Worm (Caenorhabditis elegans): ENCODE results near the gene srd-49.

The srd-49 gene

ce11 chrV:10103811-10104210 lies 9.3 kb downstream of the srd-49 start:
- TF ChIP-seq nhr-28 (tag; optimal IDR thresholded peaks at IDR 0.05) (no peak), flh-1 (GFP tag; optimal IDR thresholded peaks at IDR 0.05) (no peak), nhr-2 (tag; optimal IDR thresholded peaks at IDR 0.05) (no peak), drap-1 (GFP tag; optimal IDR thresholded peaks at IDR 0.05) (no peak), mls-2 (tag; optimal IDR thresholded peaks at IDR 0.05) (no peak), mep-1 (tag; optimal IDR thresholded peaks at IDR 0.05) (no peak), nhr-76 (tag; optimal IDR thresholded peaks at IDR 0.05) (no peak), ceh-83 (GFP tag; optimal IDR thresholded peaks at IDR 0.05) (no peak), nhr-12 (tag; optimal IDR thresholded peaks at IDR 0.05) (no peak), nhr-237 (tag; optimal IDR thresholded peaks at IDR 0.05) (no peak)

- TF ChIP-seq flh-1 (GFP tag; optimal IDR thresholded peaks at IDR 0.05) (no peak), lin-13 (tag; optimal IDR thresholded peaks at IDR 0.05) (no peak), blmp-1 (tag; optimal IDR thresholded peaks at IDR 0.05) (no peak), nhr-237 (tag; optimal IDR thresholded peaks at IDR 0.05) (no peak), nhr-28 (tag; optimal IDR thresholded peaks at IDR 0.05) (no peak), bed-3 (GFP tag; optimal IDR thresholded peaks at IDR 0.05) (no peak), mep-1 (tag; optimal IDR thresholded peaks at IDR 0.05) (no peak), ceh-83 (GFP tag; optimal IDR thresholded peaks at IDR 0.05) (no peak), unc-120 (tag; optimal IDR thresholded peaks at IDR 0.05; ENCODE audit: poor library complexity, severe bottlenecking) (no peak), unc-39 (tag; optimal IDR thresholded peaks at IDR 0.05) (no peak), drap-1 (GFP tag; optimal IDR thresholded peaks at IDR 0.05) (no peak), ceh-43 (GFP tag; optimal IDR thresholded peaks at IDR 0.05) (no peak), tbx-8 (GFP tag; optimal IDR thresholded peaks at IDR 0.05) (no peak), nhr-12 (tag; optimal IDR thresholded peaks at IDR 0.05) (no peak), hlh-1 (tag; optimal IDR thresholded peaks at IDR 0.05) (no peak), mls-2 (tag; optimal IDR thresholded peaks at IDR 0.05) (no peak)
These were observed 10.4 kb downstream of the srd-49 start, which contains the start of gene ugt-17 for ce11 chrV:10104785-10105310. ugt-17 (minus strand) TSS chrV:10104964.

ce11 chrV:10105412-10105811 lies 10.9 kb downstream of the srd-49 start, which contains the start of gene C08B6.2:
C08B6.2 (plus strand) TSS chrV:10105712.
- TF ChIP-seq ztf-11 (tag; optimal IDR thresholded peaks at IDR 0.05) (no peak), unc-120 (tag; optimal IDR thresholded peaks at IDR 0.05; ENCODE audit: poor library complexity, severe bottlenecking) (no peak), zip-8 (tag; optimal IDR thresholded peaks at IDR 0.05) (no peak), drap-1 (GFP tag; optimal IDR thresholded peaks at IDR 0.05) (no peak)

ce11 chrV:10107309-10107708 lies 12.8 kb downstream of the srd-49 start, which contains the start of gene C08B6.11:
C08B6.11 (plus strand) TSS chrV:10107609.
- no peak for TF ChIP-seq nhr-2 (tag; optimal IDR thresholded peaks at IDR 0.05)
- no peak for TF ChIP-seq ztf-11 (tag; optimal IDR thresholded peaks at IDR 0.05)
- TF ChIP-seq nhr-12 (tag; optimal IDR thresholded peaks at IDR 0.05) = no peak
- TF ChIP-seq nhr-76 (tag; optimal IDR thresholded peaks at IDR 0.05) = no peak
- TF ChIP-seq unc-62 (GFP tag; optimal IDR thresholded peaks at IDR 0.05) = no peak
- TF ChIP-seq ceh-83 (GFP tag; optimal IDR thresholded peaks at IDR 0.05) = no peak
- no peak for TF ChIP-seq zip-8 (tag; optimal IDR thresholded peaks at IDR 0.05)
- no peak for TF ChIP-seq unc-120 (tag; optimal IDR thresholded peaks at IDR 0.05; ENCODE audit: poor library complexity, severe bottlenecking)
- no peak for TF ChIP-seq drap-1 (GFP tag; optimal IDR thresholded peaks at IDR 0.05)
- no peak for TF ChIP-seq elt-3 (tag; optimal IDR thresholded peaks at IDR 0.05)
- TF ChIP-seq snpc-4 (tag; optimal IDR thresholded peaks at IDR 0.05) = no peak
- no peak for TF ChIP-seq nhr-28 (tag; optimal IDR thresholded peaks at IDR 0.05)
- TF ChIP-seq mab-5 (tag; optimal IDR thresholded peaks at IDR 0.05) = no peak
- TF ChIP-seq ces-1 (GFP tag; optimal IDR thresholded peaks at IDR 0.05) = no peak
- no peak for TF ChIP-seq ceh-39 (tag; optimal IDR thresholded peaks at IDR 0.05)
- TF ChIP-seq lin-13 (tag; optimal IDR thresholded peaks at IDR 0.05) = no peak
- no peak for TF ChIP-seq unc-39 (tag; optimal IDR thresholded peaks at IDR 0.05)
- no peak for TF ChIP-seq ceh-43 (GFP tag; optimal IDR thresholded peaks at IDR 0.05)
- TF ChIP-seq elt-1 (tag; optimal IDR thresholded peaks at IDR 0.05; ENCODE audit: borderline replicate concordance, insufficient read depth) = no peak

- TF ChIP-seq blmp-1 (tag; optimal IDR thresholded peaks at IDR 0.05) = no peak
- no peak for TF ChIP-seq M03D4.4 (tag; optimal IDR thresholded peaks at IDR 0.05)
- TF ChIP-seq zip-8 (tag; optimal IDR thresholded peaks at IDR 0.05) = no peak
- no peak for TF ChIP-seq ces-1 (GFP tag; optimal IDR thresholded peaks at IDR 0.05)
- no peak for TF ChIP-seq unc-62 (GFP tag; optimal IDR thresholded peaks at IDR 0.05)
- no peak for TF ChIP-seq ztf-11 (tag; optimal IDR thresholded peaks at IDR 0.05)
- TF ChIP-seq ham-2 (GFP tag; optimal IDR thresholded peaks at IDR 0.05) = no peak
- no peak for TF ChIP-seq hlh-1 (tag; optimal IDR thresholded peaks at IDR 0.05)
- no peak for TF ChIP-seq mep-1 (tag; optimal IDR thresholded peaks at IDR 0.05)
- TF ChIP-seq elt-3 (tag; optimal IDR thresholded peaks at IDR 0.05) = no peak
- no peak for TF ChIP-seq mab-5 (tag; optimal IDR thresholded peaks at IDR 0.05)
- no peak for TF ChIP-seq ceh-39 (tag; optimal IDR thresholded peaks at IDR 0.05)
- no peak for TF ChIP-seq unc-39 (tag; optimal IDR thresholded peaks at IDR 0.05)
These were observed 16.7 kb downstream of the srd-49 start for ce11 chrV:10111129-10111528.
